Worm (Caenorhabditis elegans) whole organism, young adult: Measurements from ENCODE around the gene W09C2.8.
A peak's percentile ranks its signal among the peaks of the same experiment; 100 is the strongest.

Experiments used
- B0336.3 ChIP-seq: fragments of 200-800 bp; sonication (Bioruptor generic); IDR thresholded peaks from 2 replicates; pipeline ENCODE4 v1.3.6; 2022; ENCODE audit warnings: missing genetic modification characterization, missing compliant biosample characterization
- C17E4.6 ChIP-seq: fragments of 200-800 bp; sonication (Bioruptor generic); IDR thresholded peaks from 2 replicates; pipeline ENCODE4 v1.3.6; 2022; ENCODE audit warnings: missing genetic modification reagents, missing genetic modification characterization, missing compliant biosample characterization
- D2030.7 ChIP-seq: fragments of 200-800 bp; sonication (Bioruptor generic); IDR thresholded peaks from 2 replicates; pipeline ENCODE4 v1.3.6; 2022; ENCODE audit warnings: missing genetic modification reagents, missing genetic modification characterization, missing compliant biosample characterization
- F23B12.7 ChIP-seq: sonication (generic microtip); optimal IDR thresholded peaks from 2 replicates; lab custom pipeline; 2017; ENCODE audit warnings: missing genetic modification characterization, mild to moderate bottlenecking, missing compliant biosample characterization, antibody characterized with exemption, moderate library complexity; ENCODE audit not compliant: insufficient read depth
- F52B5.7 ChIP-seq: sonication (generic microtip); optimal IDR thresholded peaks from 2 replicates; lab custom pipeline; 2016; ENCODE audit warnings: mild to moderate bottlenecking, missing genetic modification characterization, missing compliant biosample characterization
- F55B11.4 ChIP-seq: sonication (generic microtip); optimal IDR thresholded peaks from 2 replicates; lab custom pipeline; 2016; ENCODE audit warnings: missing compliant biosample characterization, missing genetic modification characterization, borderline replicate concordance; ENCODE audit not compliant: insufficient read depth
- F57C9.4 ChIP-seq: sonication (generic microtip); optimal IDR thresholded peaks from 2 replicates; lab custom pipeline; 2017; ENCODE audit warnings: mild to moderate bottlenecking, missing genetic modification characterization, missing compliant biosample characterization
- K11D2.4 ChIP-seq: fragments of 200-800 bp; sonication (Bioruptor generic); IDR thresholded peaks from 2 replicates; pipeline ENCODE4 v1.3.6; 2022; ENCODE audit warnings: missing genetic modification reagents, missing genetic modification characterization, missing compliant biosample characterization
- K12H6.12 ChIP-seq: fragments of 200-800 bp; sonication (Bioruptor generic); optimal IDR thresholded peaks from 2 replicates; lab custom pipeline; 2018; ENCODE audit warnings: mild to moderate bottlenecking, missing genetic modification characterization, missing compliant biosample characterization
- Y79H2A.3 ChIP-seq: fragments of 200-800 bp; sonication (Bioruptor generic); conservative IDR thresholded peaks from 2 replicates; pipeline ENCODE4 v1.3.6; 2022; ENCODE audit warnings: missing genetic modification reagents, missing genetic modification characterization, missing compliant biosample characterization
- ZK185.1 ChIP-seq: sonication (generic microtip); optimal IDR thresholded peaks from 2 replicates; lab custom pipeline; 2016; ENCODE audit warnings: mild to moderate bottlenecking, missing genetic modification characterization, missing compliant biosample characterization; ENCODE audit not compliant: poor library complexity, severe bottlenecking
- ama-1 ChIP-seq, 3 experiments: fragments of 150-350 bp in 1 of 3; sonication (generic microtip) in 2 of 3; optimal IDR thresholded peaks; 2 replicates each; lab custom pipeline; 2014 to 2018; ENCODE audit warnings: missing biosample characterization in 2 of 3, missing genetic modification characterization in 2 of 3, missing genetic modification reagents in 2 of 3
- aptf-3 ChIP-seq: fragments of 200-800 bp; sonication (Bioruptor generic); IDR thresholded peaks from 2 replicates; pipeline ENCODE4 v1.3.6; 2022; ENCODE audit warnings: missing genetic modification characterization, missing compliant biosample characterization
- attf-5 ChIP-seq: fragments of 200-800 bp; sonication (Bioruptor generic); optimal IDR thresholded peaks from 2 replicates; lab custom pipeline; 2018; ENCODE audit warnings: mild to moderate bottlenecking, missing genetic modification characterization, missing compliant biosample characterization
- bed-2 ChIP-seq: fragments of 200-800 bp; sonication (Bioruptor generic); IDR thresholded peaks from 2 replicates; pipeline ENCODE4 v1.3.6; 2022; ENCODE audit warnings: missing genetic modification reagents, missing genetic modification characterization, missing compliant biosample characterization
- cebp-1 ChIP-seq, 2 experiments: fragments of 200-800 bp in 1 of 2; sonication (Bioruptor generic) in 1 of 2; sonication (generic microtip) in 1 of 2; IDR thresholded peaks in 1 of 2; optimal IDR thresholded peaks in 1 of 2; 2 replicates each; pipeline versions ENCODE4 v1.3.6 to Lab custom; 2017 to 2022; ENCODE audit warnings: missing compliant biosample characterization in 2 of 2, missing genetic modification characterization in 2 of 2, mild to moderate bottlenecking in 1 of 2, missing genetic modification reagents in 1 of 2, moderate library complexity in 1 of 2
- ceh-100 ChIP-seq: fragments of 200-800 bp; sonication (Bioruptor generic); IDR thresholded peaks from 2 replicates; pipeline ENCODE4 v1.3.6; 2022; ENCODE audit warnings: missing genetic modification reagents, missing genetic modification characterization, missing compliant biosample characterization
- ceh-27 ChIP-seq: fragments of 200-800 bp; sonication (Bioruptor generic); optimal IDR thresholded peaks from 2 replicates; lab custom pipeline; 2018; ENCODE audit warnings: mild to moderate bottlenecking, missing genetic modification characterization, moderate library complexity, missing compliant biosample characterization
- chd-7 ChIP-seq: sonication (generic microtip); optimal IDR thresholded peaks from 2 replicates; lab custom pipeline; 2016; ENCODE audit warnings: mild to moderate bottlenecking, missing genetic modification characterization, moderate library complexity, missing compliant biosample characterization
- dpff-1 ChIP-seq: sonication (generic microtip); optimal IDR thresholded peaks from 2 replicates; lab custom pipeline; 2017; ENCODE audit warnings: mild to moderate bottlenecking, missing genetic modification characterization, missing compliant biosample characterization
- egl-18 ChIP-seq: fragments of 200-800 bp; sonication (Bioruptor generic); IDR thresholded peaks from 2 replicates; pipeline ENCODE4 v1.3.6; 2022; ENCODE audit warnings: missing genetic modification reagents, missing genetic modification characterization, missing compliant biosample characterization
- ekl-4 ChIP-seq: fragments of 200-800 bp; sonication (Bioruptor generic); IDR thresholded peaks from 2 replicates; pipeline ENCODE4 v1.3.6; 2022; ENCODE audit warnings: missing genetic modification reagents, missing genetic modification characterization, missing compliant biosample characterization
- hmg-1.2 ChIP-seq: fragments of 200-800 bp; sonication (Bioruptor generic); IDR thresholded peaks from 2 replicates; pipeline ENCODE4 v1.3.6; 2022; ENCODE audit warnings: missing genetic modification reagents, missing genetic modification characterization, missing compliant biosample characterization
- let-607 ChIP-seq, 2 experiments: fragments of 200-800 bp in 1 of 2; sonication (Bioruptor generic) in 1 of 2; sonication (generic microtip) in 1 of 2; optimal IDR thresholded peaks; 2 replicates each; lab custom pipeline; 2016 to 2018; ENCODE audit warnings: mild to moderate bottlenecking in 2 of 2, missing compliant biosample characterization in 2 of 2, missing genetic modification characterization in 2 of 2, moderate library complexity in 2 of 2, missing genotype in 1 of 2
- lin-26 ChIP-seq: fragments of 200-800 bp; sonication (Bioruptor generic); IDR thresholded peaks from 2 replicates; pipeline ENCODE4 v1.3.6; 2022; ENCODE audit warnings: missing genetic modification reagents, missing genetic modification characterization, missing compliant biosample characterization
- lin-35 ChIP-seq, 3 experiments: fragments of 150-350 bp in 2 of 3; sonication (generic microtip) in 1 of 3; optimal IDR thresholded peaks; 2 replicates each; lab custom pipeline; 2014 to 2018; ENCODE audit warnings: missing biosample characterization in 3 of 3, missing genetic modification characterization in 3 of 3, missing genetic modification reagents in 3 of 3
- lin-40 ChIP-seq: sonication (generic microtip); optimal IDR thresholded peaks from 2 replicates; lab custom pipeline; 2016; ENCODE audit warnings: missing genetic modification characterization, mild to moderate bottlenecking, missing compliant biosample characterization, missing genotype, missing genetic modification reagents
- lsy-27 ChIP-seq: sonication (generic microtip); optimal IDR thresholded peaks from 2 replicates; lab custom pipeline; 2017; ENCODE audit warnings: missing genetic modification characterization, mild to moderate bottlenecking, missing compliant biosample characterization, antibody characterized with exemption, missing genotype, borderline replicate concordance; ENCODE audit not compliant: insufficient read depth
- mcd-1 ChIP-seq: fragments of 200-800 bp; sonication (Bioruptor generic); IDR thresholded peaks from 2 replicates; pipeline ENCODE4 v1.3.6; 2022; ENCODE audit warnings: missing genetic modification reagents, missing genetic modification characterization, missing compliant biosample characterization
- nhr-120 ChIP-seq: fragments of 200-800 bp; sonication (Bioruptor generic); IDR thresholded peaks from 2 replicates; pipeline ENCODE4 v1.3.6; 2022; ENCODE audit warnings: missing genetic modification characterization, missing compliant biosample characterization
- nhr-179 ChIP-seq: sonication (generic microtip); optimal IDR thresholded peaks from 2 replicates; lab custom pipeline; 2016; ENCODE audit warnings: mild to moderate bottlenecking, missing genetic modification characterization, missing compliant biosample characterization
- pha-4 ChIP-seq: fragments of 150-350 bp; sonication (generic microtip); optimal IDR thresholded peaks from 2 replicates; lab custom pipeline; 2014; ENCODE audit warnings: missing biosample characterization, missing genetic modification reagents, missing genetic modification characterization
- repo-1 ChIP-seq: sonication (generic microtip); optimal IDR thresholded peaks from 2 replicates; lab custom pipeline; 2017; ENCODE audit warnings: mild to moderate bottlenecking, missing genetic modification characterization, missing compliant biosample characterization
- sdz-38 ChIP-seq: sonication (generic microtip); optimal IDR thresholded peaks from 2 replicates; lab custom pipeline; 2016; ENCODE audit warnings: missing genotype, missing genetic modification characterization, missing compliant biosample characterization
- snpc-3.4 ChIP-seq: sonication (generic microtip); optimal IDR thresholded peaks from 2 replicates; lab custom pipeline; 2017; ENCODE audit warnings: missing genetic modification characterization, mild to moderate bottlenecking, missing compliant biosample characterization, antibody characterized with exemption, moderate library complexity, missing genotype, missing genetic modification reagents
- somi-1 ChIP-seq: fragments of 200-800 bp; sonication (Bioruptor generic); optimal IDR thresholded peaks from 2 replicates; lab custom pipeline; 2018; ENCODE audit warnings: mild to moderate bottlenecking, missing genetic modification characterization, missing compliant biosample characterization
- tbx-9 ChIP-seq: sonication (generic microtip); optimal IDR thresholded peaks from 2 replicates; lab custom pipeline; 2016; ENCODE audit warnings: borderline replicate concordance, missing genetic modification characterization, inconsistent platforms, missing compliant biosample characterization
- tlf-1 ChIP-seq: fragments of 200-800 bp; sonication (Bioruptor generic); optimal IDR thresholded peaks from 2 replicates; lab custom pipeline; 2018; ENCODE audit warnings: mild to moderate bottlenecking, missing genetic modification characterization, missing compliant biosample characterization
- unc-62 ChIP-seq: fragments of 150-350 bp; optimal IDR thresholded peaks from 2 replicates; lab custom pipeline; 2014; ENCODE audit warnings: missing biosample characterization, missing genetic modification reagents, missing genetic modification characterization
- ztf-25 ChIP-seq: fragments of 200-800 bp; sonication (Bioruptor generic); IDR thresholded peaks from 2 replicates; pipeline ENCODE4 v1.3.6; 2022; ENCODE audit warnings: missing genetic modification reagents, missing genetic modification characterization, missing compliant biosample characterization
- ztf-26 ChIP-seq: sonication (generic microtip); optimal IDR thresholded peaks from 2 replicates; lab custom pipeline; 2017; ENCODE audit warnings: missing genetic modification characterization, missing compliant biosample characterization
- ztf-28 ChIP-seq: fragments of 200-800 bp; sonication (Bioruptor generic); IDR thresholded peaks from 2 replicates; pipeline ENCODE4 v1.3.6; 2022; ENCODE audit warnings: missing genetic modification reagents, missing genetic modification characterization, missing compliant biosample characterization
- ztf-3 ChIP-seq: fragments of 200-800 bp; sonication (Bioruptor generic); optimal IDR thresholded peaks from 2 replicates; lab custom pipeline; 2018; ENCODE audit warnings: mild to moderate bottlenecking, missing genetic modification characterization, missing compliant biosample characterization
- ztf-6 ChIP-seq: fragments of 200-800 bp; sonication (Bioruptor generic); IDR thresholded peaks from 2 replicates; pipeline ENCODE4 v1.3.6; 2022; ENCODE audit warnings: missing genetic modification reagents, missing genetic modification characterization, missing compliant biosample characterization

The W09C2.8 gene

ce11 chrIV:9671001-9671652 lies 47.0 kb upstream of the W09C2.8 start (continued):
- TF ChIP-seq ama-1 (optimal IDR thresholded peaks at IDR 0.05; lab: Kevin White, UChicago) (peak; percentile 58), ama-1 (GFP tag; optimal IDR thresholded peaks at IDR 0.05; lab: Kevin White, UChicago) (no peak), ztf-26 (tag; lab: Kevin White, UChicago) (no peak), ekl-4 (GFP tag; lab: Robert Waterston, UW) (no peak), attf-5 (GFP tag; lab: Kevin White, UChicago) (peak; percentile 35), lin-35 (GFP tag; optimal IDR thresholded peaks at IDR 0.05; lab: Kevin White, UChicago) (peak in 1 of 3 experiments; percentile 10), bed-2 (GFP tag; lab: Robert Waterston, UW) (no peak), ztf-28 (GFP tag; lab: Robert Waterston, UW) (no peak), unc-62 (GFP tag; lab: Kevin White, UChicago) (no peak), F55B11.4 (no peak), tbx-9 (no peak), let-607 (tag; optimal IDR thresholded peaks at IDR 0.05; lab: Kevin White, UChicago) (peak in 1 of 2 experiments; percentile 46), snpc-3.4 (tag; lab: Kevin White, UChicago) (no peak), egl-18 (GFP tag; lab: Robert Waterston, UW) (no peak), repo-1 (tag; lab: Kevin White, UChicago) (no peak), ceh-100 (GFP tag; lab: Robert Waterston, UW) (no peak), sdz-38 (no peak), aptf-3 (no peak), F57C9.4 (tag; lab: Kevin White, UChicago) (no peak), F52B5.7 (no peak), ztf-25 (GFP tag; lab: Robert Waterston, UW) (no peak), somi-1 (peak; percentile 53), nhr-179 (no peak), K12H6.12 (no peak), F23B12.7 (tag; lab: Kevin White, UChicago) (peak; percentile 37), Y79H2A.3 (GFP tag; lab: Robert Waterston, UW) (no peak), dpff-1 (tag; lab: Kevin White, UChicago) (no peak), ztf-6 (GFP tag; lab: Robert Waterston, UW) (no peak), tlf-1 (GFP tag; lab: Kevin White, UChicago) (peak; percentile 20), pha-4 (peak; percentile 76), lsy-27 (tag; lab: Kevin White, UChicago) (no peak)
- TF ChIP-seq, all 124 proteins: peak for 17

- TF ChIP-seq K12H6.12 = no peak
- no peak for TF ChIP-seq Y79H2A.3 (GFP tag; lab: Robert Waterston, UW)
- peak; percentile 31 for TF ChIP-seq somi-1
- no peak for TF ChIP-seq D2030.7 (GFP tag; lab: Robert Waterston, UW)
- peak; percentile 45 for TF ChIP-seq ceh-27 (GFP tag; lab: Kevin White, UChicago)
- TF ChIP-seq ztf-25 (GFP tag; lab: Robert Waterston, UW) = no peak
- TF ChIP-seq cebp-1 (GFP tag; IDR thresholded peaks at IDR 0.05; lab: Robert Waterston, UW) = no peak
- peak; percentile 36 for TF ChIP-seq cebp-1 (tag; optimal IDR thresholded peaks at IDR 0.05; lab: Kevin White, UChicago)
- peak; percentile 37 for TF ChIP-seq lin-40 (tag; lab: Kevin White, UChicago)
- TF ChIP-seq mcd-1 (GFP tag; lab: Robert Waterston, UW) = 0 out of 2 replicates have a peak, but pooled peaks have one; percentile 17
- TF ChIP-seq nhr-120 (GFP tag; lab: Robert Waterston, UW) = no peak
- no peak for TF ChIP-seq ZK185.1
- TF ChIP-seq lin-26 = peak; percentile 62; the same call in 1 of the 2 replicates
- TF ChIP-seq ztf-26 (tag; lab: Kevin White, UChicago) = peak; percentile 12
- no peak for TF ChIP-seq ztf-3 (GFP tag; lab: Kevin White, UChicago)
- TF ChIP-seq attf-5 (GFP tag; lab: Kevin White, UChicago) = peak; percentile 13
- 0 out of 2 replicates have a peak, but pooled peaks have one; percentile 4 for TF ChIP-seq egl-18 (GFP tag; lab: Robert Waterston, UW)
- TF ChIP-seq K11D2.4 = 0 out of 2 replicates have a peak, but pooled peaks have one; percentile 39
- TF ChIP-seq C17E4.6 (GFP tag; lab: Robert Waterston, UW) = no peak
- 0 out of 2 replicates have a peak, but pooled peaks have one; percentile 32 for TF ChIP-seq B0336.3 (GFP tag; lab: Robert Waterston, UW)
- TF ChIP-seq chd-7 (tag; lab: Kevin White, UChicago) = peak; percentile 55
- peak; percentile 64 for TF ChIP-seq hmg-1.2 (GFP tag; lab: Robert Waterston, UW)
These were observed 45.8 kb upstream of the W09C2.8 start for ce11 chrIV:9669969-9670368.
